Fruit fly (Drosophila melanogaster) whole organism, pupa: ENCODE data around the gene Nagk.

Experiments
- CG10348 ChIP-seq: fragments of 200-800 bp; sonication (Bioruptor generic); IDR thresholded peaks from 2 replicates; pipeline ENCODE4 v1.3.6; 2022; ENCODE audit warnings: missing biosample characterization, missing genetic modification characterization
- CG12605 ChIP-seq: fragments of 200-800 bp; sonication (Bioruptor generic); IDR thresholded peaks from 2 replicates; pipeline ENCODE4 v1.3.6; 2022; ENCODE audit warnings: missing biosample characterization, missing genetic modification characterization
- CG13204 ChIP-seq: fragments of 200-800 bp; sonication (Bioruptor generic); optimal IDR thresholded peaks from 2 replicates; lab custom pipeline; 2018; ENCODE audit warnings: missing biosample characterization, mild to moderate bottlenecking, missing genetic modification characterization, moderate library complexity
- CG14655 ChIP-seq: fragments of 200-800 bp; sonication (Bioruptor generic); optimal IDR thresholded peaks from 3 replicates; lab custom pipeline; 2017; ENCODE audit warnings: mild to moderate bottlenecking, missing biosample characterization, missing genetic modification reagents, missing genetic modification characterization
- CG15710 ChIP-seq: fragments of 200-800 bp; sonication (Bioruptor generic); optimal IDR thresholded peaks from 2 replicates; lab custom pipeline; 2018; ENCODE audit warnings: missing biosample characterization, mild to moderate bottlenecking, missing genetic modification characterization, moderate library complexity
- CG17806 ChIP-seq: fragments of 200-800 bp; sonication (Bioruptor generic); optimal IDR thresholded peaks from 2 replicates; lab custom pipeline; 2018; ENCODE audit warnings: missing biosample characterization, mild to moderate bottlenecking, missing genetic modification characterization, moderate library complexity
- CG32121 ChIP-seq: fragments of 200-800 bp; sonication (Bioruptor generic); IDR thresholded peaks from 2 replicates; pipeline ENCODE4 v1.3.6; 2022; ENCODE audit warnings: missing biosample characterization, missing genetic modification characterization
- CG34367 ChIP-seq: fragments of 200-800 bp; sonication (Bioruptor generic); optimal IDR thresholded peaks from 2 replicates; lab custom pipeline; 2018; ENCODE audit warnings: missing biosample characterization, mild to moderate bottlenecking, missing genetic modification characterization
- CG4496 ChIP-seq: fragments of 200-800 bp; sonication (Bioruptor generic); IDR thresholded peaks from 3 replicates; pipeline ENCODE4 v1.3.6; 2022; ENCODE audit warnings: missing biosample characterization, missing genetic modification characterization
- CG8159 ChIP-seq: fragments of 200-800 bp; sonication (Bioruptor generic); optimal IDR thresholded peaks from 3 replicates; lab custom pipeline; 2018; ENCODE audit warnings: missing biosample characterization, mild to moderate bottlenecking, missing genetic modification characterization, moderate library complexity
- CG8301 ChIP-seq: fragments of 200-800 bp; sonication (Bioruptor generic); optimal IDR thresholded peaks from 2 replicates; lab custom pipeline; 2018; ENCODE audit warnings: missing biosample characterization, mild to moderate bottlenecking, missing genetic modification characterization
- CG9948 ChIP-seq: fragments of 200-800 bp; sonication (Bioruptor generic); optimal IDR thresholded peaks from 2 replicates; lab custom pipeline; 2018; ENCODE audit warnings: missing biosample characterization, mild to moderate bottlenecking, missing genetic modification characterization, moderate library complexity
- D1 ChIP-seq: fragments of 200-800 bp; sonication (Bioruptor generic); optimal IDR thresholded peaks from 2 replicates; lab custom pipeline; 2018; ENCODE audit warnings: missing biosample characterization, mild to moderate bottlenecking, missing genetic modification characterization, moderate library complexity
- EcR ChIP-seq: fragments of 200-800 bp; sonication (Bioruptor generic); optimal IDR thresholded peaks from 3 replicates; lab custom pipeline; 2019; ENCODE audit warnings: missing biosample characterization, missing genetic modification characterization, mild to moderate bottlenecking, moderate library complexity, missing genetic modification reagents
- Ets98B ChIP-seq: fragments of 200-800 bp; sonication (Bioruptor generic); IDR thresholded peaks from 2 replicates; pipeline ENCODE4 v1.3.6; 2022; ENCODE audit warnings: missing biosample characterization, missing genetic modification characterization
- Pif1A ChIP-seq: fragments of 200-800 bp; sonication (Bioruptor generic); optimal IDR thresholded peaks from 3 replicates; lab custom pipeline; 2016; ENCODE audit warnings: missing biosample characterization, missing genetic modification characterization
- Pif1B ChIP-seq: fragments of 200-800 bp; sonication (Bioruptor generic); optimal IDR thresholded peaks from 3 replicates; lab custom pipeline; 2016; ENCODE audit warnings: missing biosample characterization, missing genetic modification characterization
- Snoo ChIP-seq: fragments of 200-800 bp; sonication (Bioruptor generic); optimal IDR thresholded peaks from 3 replicates; lab custom pipeline; 2017; ENCODE audit warnings: missing biosample characterization, mild to moderate bottlenecking, missing genetic modification characterization, inconsistent platforms
- fd96Ca ChIP-seq: fragments of 200-800 bp; sonication (Bioruptor generic); IDR thresholded peaks from 3 replicates; pipeline ENCODE4 v1.3.6; 2022; ENCODE audit warnings: missing biosample characterization, missing genetic modification characterization
- gl ChIP-seq: fragments of 200-800 bp; sonication (Bioruptor generic); optimal IDR thresholded peaks from 2 replicates; lab custom pipeline; 2018; ENCODE audit warnings: missing biosample characterization, mild to moderate bottlenecking, missing genetic modification characterization
- rn ChIP-seq: fragments of 200-800 bp; sonication (Bioruptor generic); IDR thresholded peaks from 2 replicates; pipeline ENCODE4 v1.3.6; 2022; ENCODE audit warnings: missing biosample characterization, missing genetic modification characterization

Nagk gene

dm6 chr3R:15345198-15346017 is 2.4 kb upstream of the Nagk start:
- TF ChIP-seq CG34367 (tag; lab: Kevin White, UChicago) (no peak), CG8301 (tag; lab: Kevin White, UChicago) (peak; percentile 10), CG14655 (no peak)
- TF ChIP-seq, all 21 proteins: peak for 1

- no peak for TF ChIP-seq CG15710 (tag; lab: Kevin White, UChicago)
- no peak for TF ChIP-seq CG10348 (GFP tag; lab: Robert Waterston, UW)
- no peak for TF ChIP-seq CG14655
- peak; percentile 51; the same call in 1 of the 2 replicates for TF ChIP-seq Ets98B
- no peak for TF ChIP-seq CG8159 (tag; lab: Kevin White, UChicago)
- no peak for TF ChIP-seq CG12605
- peak; percentile 57; the same call in 1 of the 2 replicates for TF ChIP-seq CG32121 (GFP tag; lab: Robert Waterston, UW)
- no peak for TF ChIP-seq EcR
- peak; percentile 55; the same call in 1 of the 3 replicates for TF ChIP-seq fd96Ca (GFP tag; lab: Robert Waterston, UW)
- TF ChIP-seq rn (GFP tag; lab: Robert Waterston, UW), result no peak
- no peak for TF ChIP-seq CG17806 (tag; lab: Kevin White, UChicago)
- TF ChIP-seq Snoo (tag; lab: Kevin White, UChicago), result no peak
- TF ChIP-seq CG8301 (tag; lab: Kevin White, UChicago), result no peak
- no peak for TF ChIP-seq D1 (tag; lab: Kevin White, UChicago)
- peak; percentile 61; the same call in 2 of the 3 replicates for TF ChIP-seq CG4496
- TF ChIP-seq CG9948 (tag; lab: Kevin White, UChicago), result no peak
- TF ChIP-seq gl (tag; lab: Kevin White, UChicago), result no peak
- no peak for TF ChIP-seq Pif1B (GFP tag; lab: Kevin White, UChicago)
- TF ChIP-seq CG13204 (GFP tag; lab: Kevin White, UChicago), result no peak
- no peak for TF ChIP-seq CG34367 (tag; lab: Kevin White, UChicago)
- TF ChIP-seq Pif1A (GFP tag; lab: Kevin White, UChicago), result no peak
- TF ChIP-seq, all 21 proteins: peak for 4
Measured at dm6 chr3R:15342432-15342925, 577 bp downstream of the Nagk start.

- TF ChIP-seq D1 (tag; lab: Kevin White, UChicago), result no peak
- TF ChIP-seq Ets98B, result no peak
- TF ChIP-seq CG4496, result no peak
- no peak for TF ChIP-seq gl (tag; lab: Kevin White, UChicago)
Measured at dm6 chr3R:15340052-15340732, 2.9 kb downstream of the Nagk start, which contains the start of gene SerRS-m. TSS of gene SerRS-m (plus strand) at chr3R:15340667.

dm6 chr3R:15339111-15339510 is 3.9 kb downstream of the Nagk start:
- no peak for TF ChIP-seq CG34367 (tag; lab: Kevin White, UChicago)
- TF ChIP-seq gl (tag; lab: Kevin White, UChicago), result no peak
- TF ChIP-seq CG32121 (GFP tag; lab: Robert Waterston, UW), result no peak
- TF ChIP-seq Snoo (tag; lab: Kevin White, UChicago), result no peak
- no peak for TF ChIP-seq CG15710 (tag; lab: Kevin White, UChicago)
- no peak for TF ChIP-seq CG4496
- TF ChIP-seq fd96Ca (GFP tag; lab: Robert Waterston, UW), result no peak
- no peak for TF ChIP-seq CG8159 (tag; lab: Kevin White, UChicago)
- TF ChIP-seq CG9948 (tag; lab: Kevin White, UChicago), result no peak
- no peak for TF ChIP-seq CG13204 (GFP tag; lab: Kevin White, UChicago)
- TF ChIP-seq CG17806 (tag; lab: Kevin White, UChicago), result no peak
- TF ChIP-seq, all 21 proteins: peak for 0

dm6 chr3R:15332994-15333393 is 10.1 kb downstream of the Nagk start, which contains the start of the genes Fkbp39 and Cyfip:
TSS of gene Fkbp39 (minus strand) at chr3R:15333133.
TSS of gene Cyfip (plus strand) at chr3R:15333266.
- TF ChIP-seq CG4496 (peak; percentile 11; the same call in 1 of the 3 replicates), CG32121 (GFP tag; lab: Robert Waterston, UW) (no peak), CG12605 (no peak)

- TF ChIP-seq Pif1A (GFP tag; lab: Kevin White, UChicago) (no peak), CG15710 (tag; lab: Kevin White, UChicago) (peak; percentile 5), Snoo (tag; lab: Kevin White, UChicago) (no peak)
- TF ChIP-seq, all 21 proteins: peak for 1
Measured at dm6 chr3R:15330472-15330871, 12.6 kb downstream of the Nagk start, which contains the start of gene mRpL9. TSS of gene mRpL9 (plus strand) at chr3R:15330738.
